Fruit fly (Drosophila melanogaster): ENCODE data around the gene Pli.

The Pli gene

DNA sequence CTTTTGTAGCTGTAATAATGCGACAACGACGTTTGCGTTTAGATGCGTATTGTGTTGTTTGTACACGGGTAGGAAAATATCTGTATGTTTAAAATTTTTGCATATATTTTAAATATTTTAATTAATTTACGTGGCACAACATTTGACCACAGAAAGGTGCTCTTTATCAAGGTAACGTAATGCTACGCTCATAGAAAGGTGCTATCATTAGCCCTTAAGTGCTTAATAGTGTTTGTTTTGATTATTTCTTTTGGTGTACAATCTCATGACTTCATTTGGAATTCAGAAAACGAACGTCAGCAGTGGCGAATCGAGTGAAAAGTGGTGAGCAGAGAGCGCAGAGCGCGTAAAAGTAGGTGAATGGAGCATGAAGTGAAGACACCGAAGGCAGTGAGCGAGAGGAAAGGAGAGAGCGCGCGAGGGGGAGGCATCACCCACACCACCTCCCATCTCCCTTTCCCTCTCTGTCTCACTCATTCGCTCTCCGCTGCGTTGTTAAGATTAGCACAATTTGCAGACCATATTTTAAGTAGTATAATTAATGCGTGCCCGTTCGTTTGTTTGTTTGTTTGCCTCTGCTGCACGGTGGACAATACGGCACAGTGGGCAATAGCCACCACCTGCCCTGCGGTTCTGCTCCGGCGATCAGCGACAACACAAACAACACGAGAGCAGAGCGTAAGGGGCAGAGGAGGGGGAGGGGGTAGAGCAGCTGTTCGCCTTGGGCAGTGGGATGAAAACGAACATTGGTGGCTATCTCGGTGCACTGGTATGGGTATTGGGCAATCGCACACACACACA, 32.0 kb upstream of the Pli start (continued):
- TF ChIP-seq jing (GFP tag; optimal IDR thresholded peaks at IDR 0.05) = peak; percentile 55
- peak; percentile 80 for TF ChIP-seq sens (GFP tag)
- no peak for TF ChIP-seq CG3995 (GFP tag; optimal IDR thresholded peaks at IDR 0.05)
- peak; percentile 19 for TF ChIP-seq schlank (tag; optimal IDR thresholded peaks at IDR 0.05)
- no peak for TF ChIP-seq CG4617 (GFP tag; optimal IDR thresholded peaks at IDR 0.05; ENCODE audit: borderline replicate concordance)
- peak; percentile 34 for TF ChIP-seq zf30C (GFP tag; optimal IDR thresholded peaks at IDR 0.05)
- TF ChIP-seq sd (tag; optimal IDR thresholded peaks at IDR 0.05) = no peak
- TF ChIP-seq CG7556 (GFP tag; optimal IDR thresholded peaks at IDR 0.05) = peak; percentile 25
- peak; percentile 26 for TF ChIP-seq CG18262 (tag; optimal IDR thresholded peaks at IDR 0.05)
- peak; percentile 39; the same call in 1 of the 2 replicates for TF ChIP-seq HLH3B (GFP tag; IDR thresholded peaks at IDR 0.05)
- no peak for TF ChIP-seq CG2199 (GFP tag; IDR thresholded peaks at IDR 0.05)
- TF ChIP-seq CG17186 (GFP tag; optimal IDR thresholded peaks at IDR 0.05) = no peak
- no peak for TF ChIP-seq Hr39 (optimal IDR thresholded peaks at IDR 0.05)
- peak; percentile 36 for TF ChIP-seq Sox100B (GFP tag; optimal IDR thresholded peaks at IDR 0.05)
- TF ChIP-seq CG17802 (tag; optimal IDR thresholded peaks at IDR 0.05) = no peak
- TF ChIP-seq CG4854 (GFP tag; optimal IDR thresholded peaks at IDR 0.05) = no peak
- TF ChIP-seq CG11398 (GFP tag; optimal IDR thresholded peaks at IDR 0.05) = no peak
- TF ChIP-seq fu2 (GFP tag; optimal IDR thresholded peaks at IDR 0.05) = no peak
- TF ChIP-seq CG6854 (GFP tag; optimal IDR thresholded peaks at IDR 0.05) = peak; percentile 16
- TF ChIP-seq CG9727 (GFP tag; optimal IDR thresholded peaks at IDR 0.05) = peak; percentile 28
- TF ChIP-seq CG3065 (GFP tag; optimal IDR thresholded peaks at IDR 0.05) = no peak
- peak; percentile 66 for TF ChIP-seq E2f1 (GFP tag; IDR thresholded peaks at IDR 0.05)
- TF ChIP-seq ttk (GFP tag; IDR thresholded peaks at IDR 0.05) = peak; percentile 53
- peak; percentile 9 for TF ChIP-seq sqz (GFP tag; optimal IDR thresholded peaks at IDR 0.05)
- TF ChIP-seq Opbp (GFP tag; IDR thresholded peaks at IDR 0.05; ENCODE audit: partially characterized antibody) = no peak
- TF ChIP-seq CG2202 (tag; optimal IDR thresholded peaks at IDR 0.05) = no peak
- TF ChIP-seq slbo (GFP tag; IDR thresholded peaks at IDR 0.05) = peak; percentile 40
- peak; percentile 24 for TF ChIP-seq CG8388 (GFP tag; optimal IDR thresholded peaks at IDR 0.05)
- TF ChIP-seq CG3281 (GFP tag; optimal IDR thresholded peaks at IDR 0.05) = peak; percentile 48
- no peak for TF ChIP-seq Sin3A (optimal IDR thresholded peaks at IDR 0.05)
- TF ChIP-seq gce (GFP tag; IDR thresholded peaks at IDR 0.05) = no peak
- TF ChIP-seq CG10147 (GFP tag; optimal IDR thresholded peaks at IDR 0.05) = no peak
- TF ChIP-seq sob (GFP tag; IDR thresholded peaks at IDR 0.05) = peak; percentile 30; the same call in 1 of the 2 replicates
- TF ChIP-seq Hmx (GFP tag; optimal IDR thresholded peaks at IDR 0.05) = no peak
- no peak for TF ChIP-seq vnd (GFP tag; IDR thresholded peaks at IDR 0.05; ENCODE audit: partially characterized antibody)
- peak; percentile 12 for TF ChIP-seq tup (GFP tag; optimal IDR thresholded peaks at IDR 0.05)
- TF ChIP-seq MESR4 (GFP tag; optimal IDR thresholded peaks at IDR 0.05) = no peak
- TF ChIP-seq CG3726 (GFP tag; IDR thresholded peaks at IDR 0.05) = no peak
- peak; percentile 56 for TF ChIP-seq Kr (GFP tag; optimal IDR thresholded peaks at IDR 0.05)
- peak; percentile 1 for TF ChIP-seq mam (GFP tag; optimal IDR thresholded peaks at IDR 0.05)
- peak; percentile 54; the same call in 1 of the 2 replicates for TF ChIP-seq Awh (GFP tag; IDR thresholded peaks at IDR 0.05)
- TF ChIP-seq CG13894 (tag; optimal IDR thresholded peaks at IDR 0.05) = no peak
- TF ChIP-seq CG15696 (tag; optimal IDR thresholded peaks at IDR 0.05) = no peak
- peak; percentile 32 for TF ChIP-seq CG34376 (GFP tag; optimal IDR thresholded peaks at IDR 0.05)
- peak; percentile 5 for TF ChIP-seq CG12104 (GFP tag; optimal IDR thresholded peaks at IDR 0.05)
- no peak for TF ChIP-seq vfl (GFP tag; optimal IDR thresholded peaks at IDR 0.05)
- TF ChIP-seq zfh2 (GFP tag; optimal IDR thresholded peaks at IDR 0.05) = no peak
- peak; percentile 15; the same call in 1 of the 3 replicates for TF ChIP-seq CG11093 (GFP tag; IDR thresholded peaks at IDR 0.05)
- TF ChIP-seq tx (GFP tag; optimal IDR thresholded peaks at IDR 0.05) = no peak
- TF ChIP-seq CG2678 (tag; optimal IDR thresholded peaks at IDR 0.05) = peak; percentile 60

Data from whole organism, embryonic.